ENCODE assay signal across 2 fruit fly cellular contexts in the genomic region with DNA sequence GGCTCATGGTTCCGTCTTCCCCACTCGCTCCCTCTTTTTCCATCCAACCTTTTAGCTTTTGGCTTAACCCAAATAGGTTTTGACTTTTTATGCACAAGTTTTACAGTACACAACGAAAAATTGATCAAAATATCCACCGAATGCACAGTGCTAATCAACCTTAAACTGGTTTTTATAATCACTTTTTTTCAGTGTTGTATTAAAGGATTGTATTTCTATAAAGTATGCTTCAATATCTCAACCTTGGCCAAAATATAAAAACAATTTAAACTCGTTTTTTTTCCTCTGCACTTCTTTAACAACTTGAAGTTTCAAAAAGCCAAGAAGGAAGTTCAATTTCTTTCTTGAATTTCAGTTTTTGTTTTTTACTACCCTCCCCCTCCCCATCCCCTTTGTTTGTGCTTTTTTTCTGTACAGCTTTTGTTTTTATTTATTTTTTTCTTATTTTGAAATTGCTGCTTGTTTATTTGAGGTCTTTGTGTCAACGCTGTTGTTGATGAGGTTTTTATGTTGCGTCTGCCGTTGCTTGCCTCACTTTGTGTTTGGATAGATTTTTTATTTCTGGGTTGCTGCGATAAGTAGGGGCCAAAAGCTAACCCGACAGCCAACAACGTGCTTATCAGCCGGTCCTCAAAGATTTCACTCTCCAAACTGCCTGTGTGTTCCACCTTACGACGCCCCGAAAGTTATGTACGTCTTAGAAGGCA.
TF ChIP-seq lines count a peak whose summit lies in the region.

No protein-coding gene starts in this region.

TF ChIP-seq in whole organism, embryonic, 481 proteins besides CTCF, POLR2A, EP300 and RAD21 (continued from another document and continues in another):
- TF ChIP-seq CG10209 (GFP tag; optimal IDR thresholded peaks at IDR 0.05; lab: Kevin White, UChicago) (no peak), Drgx (GFP tag; IDR thresholded peaks at IDR 0.05; lab: Robert Waterston, UW) (no peak), pita (GFP tag; optimal IDR thresholded peaks at IDR 0.05; lab: Kevin White, UChicago) (no peak), MESR4 (GFP tag; optimal IDR thresholded peaks at IDR 0.05; lab: Kevin White, UChicago) (no peak), Dip3 (GFP tag; optimal IDR thresholded peaks at IDR 0.05; lab: Kevin White, UChicago) (no peak), CG6854 (GFP tag; optimal IDR thresholded peaks at IDR 0.05; lab: Kevin White, UChicago) (no peak), dan (GFP tag; IDR thresholded peaks at IDR 0.05; lab: Robert Waterston, UW) (no peak), usp (GFP tag; optimal IDR thresholded peaks at IDR 0.05; lab: Kevin White, UChicago) (no peak), Ravus (GFP tag; IDR thresholded peaks at IDR 0.05; lab: Robert Waterston, UW) (no peak), Chrac-16 (GFP tag; optimal IDR thresholded peaks at IDR 0.05; lab: Kevin White, UChicago) (no peak), CG4404 (GFP tag; IDR thresholded peaks at IDR 0.05; lab: Robert Waterston, UW) (no peak), dati (GFP tag; IDR thresholded peaks at IDR 0.05; lab: Robert Waterston, UW) (no peak), CG12155 (GFP tag; optimal IDR thresholded peaks at IDR 0.05; lab: Kevin White, UChicago) (no peak), CHES-1-like (GFP tag; optimal IDR thresholded peaks at IDR 0.05; lab: Kevin White, UChicago) (no peak), otp (GFP tag; IDR thresholded peaks at IDR 0.05; lab: Robert Waterston, UW) (no peak), NC2α (GFP tag; optimal IDR thresholded peaks at IDR 0.05; lab: Kevin White, UChicago) (no peak), abd-A (tag; optimal IDR thresholded peaks at IDR 0.05; lab: Kevin White, UChicago) (no peak), CG3838 (GFP tag; optimal IDR thresholded peaks at IDR 0.05; lab: Kevin White, UChicago) (no peak), Ptx1 (GFP tag; IDR thresholded peaks at IDR 0.05; lab: Robert Waterston, UW) (no peak), Eip74EF (GFP tag; optimal IDR thresholded peaks at IDR 0.05; lab: Kevin White, UChicago) (peak in 1 of 2 experiments; percentile 20), bowl (GFP tag; IDR thresholded peaks at IDR 0.05; lab: Robert Waterston, UW) (no peak), CG9609 (GFP tag; optimal IDR thresholded peaks at IDR 0.05; lab: Kevin White, UChicago) (no peak), Pdp1 (GFP tag; optimal IDR thresholded peaks at IDR 0.05; lab: Kevin White, UChicago) (no peak), Doc2 (GFP tag; IDR thresholded peaks at IDR 0.05; lab: Robert Waterston, UW) (no peak), D (optimal IDR thresholded peaks at IDR 0.05; lab: Kevin White, UChicago) (no peak), D (GFP tag; optimal IDR thresholded peaks at IDR 0.05; lab: Kevin White, UChicago) (no peak), CG12942 (GFP tag; optimal IDR thresholded peaks at IDR 0.05; lab: Kevin White, UChicago) (no peak), Fer1 (GFP tag; optimal IDR thresholded peaks at IDR 0.05; lab: Kevin White, UChicago) (peak; percentile 23), CG15601 (tag; optimal IDR thresholded peaks at IDR 0.05; lab: Kevin White, UChicago) (peak; percentile 10), CG8089 (GFP tag; optimal IDR thresholded peaks at IDR 0.05; lab: Kevin White, UChicago) (no peak), CG17802 (tag; optimal IDR thresholded peaks at IDR 0.05; lab: Kevin White, UChicago) (no peak), Bgb (GFP tag; IDR thresholded peaks at IDR 0.05; lab: Robert Waterston, UW; ENCODE audit: partially characterized antibody) (no peak), unpg (GFP tag; optimal IDR thresholded peaks at IDR 0.05; lab: Kevin White, UChicago) (peak; percentile 38), Meics (GFP tag; optimal IDR thresholded peaks at IDR 0.05; lab: Kevin White, UChicago) (no peak), CG10274 (GFP tag; optimal IDR thresholded peaks at IDR 0.05; lab: Kevin White, UChicago) (no peak), CG34376 (GFP tag; optimal IDR thresholded peaks at IDR 0.05; lab: Kevin White, UChicago) (no peak), chm (GFP tag; IDR thresholded peaks at IDR 0.05; lab: Robert Waterston, UW) (peak; percentile 26; the same call in 1 of the 2 replicates), nerfin-1 (tag; optimal IDR thresholded peaks at IDR 0.05; lab: Kevin White, UChicago) (no peak), CG12219 (GFP tag; optimal IDR thresholded peaks at IDR 0.05; lab: Kevin White, UChicago) (no peak), wor (GFP tag; IDR thresholded peaks at IDR 0.05; lab: Robert Waterston, UW) (no peak), YL-1 (GFP tag; optimal IDR thresholded peaks at IDR 0.05; lab: Kevin White, UChicago) (no peak), az2 (GFP tag; optimal IDR thresholded peaks at IDR 0.05; lab: Kevin White, UChicago) (peak; percentile 6), amos (GFP tag; IDR thresholded peaks at IDR 0.05; lab: Robert Waterston, UW; ENCODE audit: partially characterized antibody) (no peak), exex (tag; optimal IDR thresholded peaks at IDR 0.05; lab: Kevin White, UChicago) (no peak), CG6683 (GFP tag; optimal IDR thresholded peaks at IDR 0.05; lab: Kevin White, UChicago) (no peak), CG3065 (GFP tag; optimal IDR thresholded peaks at IDR 0.05; lab: Kevin White, UChicago) (no peak), CG7357 (GFP tag; IDR thresholded peaks at IDR 0.05; lab: Robert Waterston, UW) (no peak), CG3995 (GFP tag; optimal IDR thresholded peaks at IDR 0.05; lab: Kevin White, UChicago) (no peak), lab (GFP tag; optimal IDR thresholded peaks at IDR 0.05; lab: Kevin White, UChicago) (peak; percentile 27), mam (GFP tag; optimal IDR thresholded peaks at IDR 0.05; lab: Kevin White, UChicago) (no peak), MTF-1 (GFP tag; optimal IDR thresholded peaks at IDR 0.05; lab: Kevin White, UChicago; ENCODE audit: borderline replicate concordance) (no peak), CG33213 (GFP tag; optimal IDR thresholded peaks at IDR 0.05; lab: Kevin White, UChicago) (no peak), pzg (GFP tag; optimal IDR thresholded peaks at IDR 0.05; lab: Kevin White, UChicago) (no peak), chinmo (GFP tag; IDR thresholded peaks at IDR 0.05; lab: Robert Waterston, UW; ENCODE audit: partially characterized antibody) (no peak), bsh (GFP tag; optimal IDR thresholded peaks at IDR 0.05; lab: Kevin White, UChicago) (peak in 1 of 2 experiments; percentile 61), Hmr (GFP tag; optimal IDR thresholded peaks at IDR 0.05; lab: Kevin White, UChicago) (no peak), gfzf (GFP tag; optimal IDR thresholded peaks at IDR 0.05; lab: Kevin White, UChicago) (no peak), lbe (GFP tag; optimal IDR thresholded peaks at IDR 0.05; lab: Kevin White, UChicago) (no peak), Med (GFP tag; lab: Kevin White, UChicago) (peak; percentile 48), br (optimal IDR thresholded peaks at IDR 0.05; lab: Kevin White, UChicago) (no peak), CG15269 (tag; optimal IDR thresholded peaks at IDR 0.05; lab: Kevin White, UChicago) (no peak), maf-S (GFP tag; optimal IDR thresholded peaks at IDR 0.05; lab: Kevin White, UChicago) (no peak), gcm2 (GFP tag; optimal IDR thresholded peaks at IDR 0.05; lab: Kevin White, UChicago) (no peak), crol (GFP tag; IDR thresholded peaks at IDR 0.05; lab: Robert Waterston, UW) (0 out of 2 replicates have a peak, but pooled peaks have one; percentile 1)

TF ChIP-seq in whole organism, prepupa, 60 proteins besides CTCF, POLR2A, EP300 and RAD21 (continued from another document):
- TF ChIP-seq Sox102F (GFP tag; optimal IDR thresholded peaks at IDR 0.05; lab: Kevin White, UChicago) (peak; percentile 34), acj6 (GFP tag; optimal IDR thresholded peaks at IDR 0.05; lab: Kevin White, UChicago) (peak; percentile 13), CG34406 (GFP tag; optimal IDR thresholded peaks at IDR 0.05; lab: Kevin White, UChicago) (peak; percentile 15), CG6854 (GFP tag; optimal IDR thresholded peaks at IDR 0.05; lab: Kevin White, UChicago) (no peak), svp (GFP tag; lab: Kevin White, UChicago) (peak; percentile 82), CG3032 (tag; optimal IDR thresholded peaks at IDR 0.05; lab: Kevin White, UChicago) (no peak), CG6808 (GFP tag; optimal IDR thresholded peaks at IDR 0.05; lab: Kevin White, UChicago) (no peak), Hr4 (GFP tag; optimal IDR thresholded peaks at IDR 0.05; lab: Kevin White, UChicago) (peak; percentile 29), CG11762 (GFP tag; optimal IDR thresholded peaks at IDR 0.05; lab: Kevin White, UChicago; ENCODE audit: insufficient read depth) (no peak), Eip93F (GFP tag; optimal IDR thresholded peaks at IDR 0.05; lab: Kevin White, UChicago) (no peak), vri (GFP tag; optimal IDR thresholded peaks at IDR 0.05; lab: Kevin White, UChicago) (no peak), Met (GFP tag; optimal IDR thresholded peaks at IDR 0.05; lab: Kevin White, UChicago) (peak; percentile 26), ss (GFP tag; optimal IDR thresholded peaks at IDR 0.05; lab: Kevin White, UChicago) (peak in 1 of 2 experiments; percentile 4), CG15336 (GFP tag; IDR thresholded peaks at IDR 0.05; lab: Robert Waterston, UW) (peak; percentile 31), topi (GFP tag; optimal IDR thresholded peaks at IDR 0.05; lab: Kevin White, UChicago) (peak; percentile 17), CG9139 (GFP tag; optimal IDR thresholded peaks at IDR 0.05; lab: Kevin White, UChicago) (no peak), Eip78C (GFP tag; lab: Kevin White, UChicago) (peak; percentile 77), OdsH (GFP tag; optimal IDR thresholded peaks at IDR 0.05; lab: Kevin White, UChicago) (no peak), CG32006 (GFP tag; optimal IDR thresholded peaks at IDR 0.05; lab: Kevin White, UChicago) (peak; percentile 48), CG4318 (GFP tag; optimal IDR thresholded peaks at IDR 0.05; lab: Kevin White, UChicago) (no peak), salr (GFP tag; optimal IDR thresholded peaks at IDR 0.05; lab: Kevin White, UChicago) (no peak), cyc (GFP tag; optimal IDR thresholded peaks at IDR 0.05; lab: Kevin White, UChicago) (no peak), CG8119 (GFP tag; IDR thresholded peaks at IDR 0.05; lab: Robert Waterston, UW) (peak; percentile 32; the same call in 1 of the 3 replicates), CG11294 (GFP tag; IDR thresholded peaks at IDR 0.05; lab: Robert Waterston, UW) (no peak), fd59A (GFP tag; optimal IDR thresholded peaks at IDR 0.05; lab: Kevin White, UChicago) (no peak), dsx (GFP tag; optimal IDR thresholded peaks at IDR 0.05; lab: Kevin White, UChicago; ENCODE audit: poor library complexity, severe bottlenecking) (no peak), Hr38 (GFP tag; optimal IDR thresholded peaks at IDR 0.05; lab: Kevin White, UChicago) (no peak), esn (GFP tag; optimal IDR thresholded peaks at IDR 0.05; lab: Kevin White, UChicago) (peak; percentile 5), fkh (GFP tag; optimal IDR thresholded peaks at IDR 0.05; lab: Kevin White, UChicago) (peak; percentile 29), CG31627 (GFP tag; optimal IDR thresholded peaks at IDR 0.05; lab: Kevin White, UChicago) (no peak)
